Fruit fly (Drosophila melanogaster) whole organism, embryonic: ENCODE data around the gene Uxt.

Experiments used
- Adf1 ChIP-seq: fragments of 200-800 bp; sonication (Bioruptor generic); IDR thresholded peaks from 2 replicates; pipeline ENCODE4 v1.3.6; 2022; ENCODE audit warnings: missing biosample characterization, missing genetic modification characterization
- CG10274 ChIP-seq: fragments of 200-800 bp; sonication (Bioruptor generic); optimal IDR thresholded peaks from 3 replicates; lab custom pipeline; 2017; ENCODE audit warnings: missing biosample characterization, mild to moderate bottlenecking, missing genetic modification characterization
- CG10543 ChIP-seq: fragments of 200-800 bp; sonication (Bioruptor generic); optimal IDR thresholded peaks from 3 replicates; lab custom pipeline; 2017; ENCODE audit warnings: missing biosample characterization, mild to moderate bottlenecking, missing genetic modification characterization, moderate library complexity
- CG10565 ChIP-seq: fragments of 200-800 bp; sonication (Bioruptor generic); optimal IDR thresholded peaks from 3 replicates; lab custom pipeline; 2016; ENCODE audit warnings: missing biosample characterization, mild to moderate bottlenecking, missing genetic modification characterization
- CG11456 ChIP-seq: fragments of 200-800 bp; sonication (Bioruptor generic); IDR thresholded peaks from 3 replicates; pipeline ENCODE4 v1.3.6; 2022; ENCODE audit warnings: missing biosample characterization, missing genetic modification characterization
- CG12071 ChIP-seq: fragments of 200-800 bp; sonication (Bioruptor generic); optimal IDR thresholded peaks from 3 replicates; lab custom pipeline; 2018; ENCODE audit warnings: missing biosample characterization, mild to moderate bottlenecking, missing genetic modification characterization
- CG13296 ChIP-seq: fragments of 200-800 bp; sonication (Bioruptor generic); optimal IDR thresholded peaks from 3 replicates; lab custom pipeline; 2018; ENCODE audit warnings: missing biosample characterization, mild to moderate bottlenecking, missing genetic modification characterization
- CG14014 ChIP-seq: fragments of 200-800 bp; sonication (Bioruptor generic); IDR thresholded peaks from 2 replicates; pipeline ENCODE4 v1.3.6; 2022; ENCODE audit warnings: missing biosample characterization, missing genetic modification characterization
- CG14441 ChIP-seq: fragments of 200-800 bp; sonication (Bioruptor generic); IDR thresholded peaks from 2 replicates; pipeline ENCODE4 v1.3.6; 2022; ENCODE audit warnings: missing biosample characterization, missing genetic modification characterization
- CG14667 ChIP-seq: fragments of 200-800 bp; sonication (Bioruptor generic); IDR thresholded peaks from 2 replicates; pipeline ENCODE4 v1.3.6; 2022; ENCODE audit warnings: missing biosample characterization, missing genetic modification characterization
- CG14710 ChIP-seq: fragments of 200-800 bp; sonication (Bioruptor generic); optimal IDR thresholded peaks from 3 replicates; lab custom pipeline; 2019; ENCODE audit warnings: missing biosample characterization, mild to moderate bottlenecking, missing genetic modification characterization, moderate library complexity
- CG14860 ChIP-seq: fragments of 200-800 bp; sonication (Bioruptor generic); IDR thresholded peaks from 3 replicates; pipeline ENCODE4 v1.3.6; 2022; ENCODE audit warnings: missing biosample characterization, missing genetic modification characterization; ENCODE audit not compliant: partially characterized antibody
- CG15073 ChIP-seq: fragments of 200-800 bp; sonication (Bioruptor generic); optimal IDR thresholded peaks from 2 replicates; lab custom pipeline; 2016; ENCODE audit warnings: missing biosample characterization, missing genetic modification characterization
- CG17359 ChIP-seq: fragments of 200-800 bp; sonication (Bioruptor generic); optimal IDR thresholded peaks from 3 replicates; lab custom pipeline; 2018; ENCODE audit warnings: missing biosample characterization, mild to moderate bottlenecking, missing genetic modification characterization, moderate library complexity
- CG2129 ChIP-seq: fragments of 200-800 bp; sonication (Bioruptor generic); IDR thresholded peaks from 2 replicates; pipeline ENCODE4 v1.3.6; 2022; ENCODE audit warnings: missing biosample characterization, missing genetic modification characterization; ENCODE audit not compliant: partially characterized antibody
- CG2202 ChIP-seq: fragments of 200-800 bp; sonication (Bioruptor generic); optimal IDR thresholded peaks from 2 replicates; lab custom pipeline; 2018; ENCODE audit warnings: missing biosample characterization, mild to moderate bottlenecking, missing genetic modification characterization
- CG2712 ChIP-seq: fragments of 200-800 bp; optimal IDR thresholded peaks from 3 replicates; lab custom pipeline; 2019; ENCODE audit warnings: missing biosample characterization, mild to moderate bottlenecking, missing genetic modification characterization, moderate library complexity
- CG30403 ChIP-seq: fragments of 200-800 bp; sonication (Bioruptor generic); optimal IDR thresholded peaks from 3 replicates; lab custom pipeline; 2016; ENCODE audit warnings: missing biosample characterization, missing genetic modification characterization
- CG32532 ChIP-seq: fragments of 200-800 bp; sonication (Bioruptor generic); IDR thresholded peaks from 2 replicates; pipeline ENCODE4 v1.3.6; 2022; ENCODE audit warnings: missing biosample characterization, missing genetic modification characterization
- CG33213 ChIP-seq: fragments of 200-800 bp; sonication (Bioruptor generic); optimal IDR thresholded peaks from 3 replicates; lab custom pipeline; 2016; ENCODE audit warnings: missing biosample characterization, missing genetic modification characterization
- CG4854 ChIP-seq: fragments of 200-800 bp; sonication (Bioruptor generic); optimal IDR thresholded peaks from 2 replicates; lab custom pipeline; 2016; ENCODE audit warnings: missing biosample characterization, missing genetic modification characterization, inconsistent platforms
- CG6854 ChIP-seq: fragments of 200-800 bp; sonication (Bioruptor generic); optimal IDR thresholded peaks from 3 replicates; lab custom pipeline; 2017; ENCODE audit warnings: missing biosample characterization, mild to moderate bottlenecking, missing genetic modification characterization
- CG8281 ChIP-seq: fragments of 200-800 bp; sonication (Bioruptor generic); optimal IDR thresholded peaks from 2 replicates; lab custom pipeline; 2018; ENCODE audit warnings: missing biosample characterization, mild to moderate bottlenecking, missing genetic modification characterization, moderate library complexity
- CG8359 ChIP-seq: fragments of 200-800 bp; sonication (Bioruptor generic); optimal IDR thresholded peaks from 2 replicates; lab custom pipeline; 2017; ENCODE audit warnings: missing biosample characterization, mild to moderate bottlenecking, missing genetic modification characterization, borderline replicate concordance
- CG9932 ChIP-seq: fragments of 200-800 bp; sonication (Bioruptor generic); IDR thresholded peaks from 2 replicates; pipeline ENCODE4 v1.3.6; 2022; ENCODE audit warnings: missing biosample characterization, missing genetic modification characterization
- Dek ChIP-seq: fragments of 200-800 bp; sonication (Bioruptor generic); optimal IDR thresholded peaks from 3 replicates; lab custom pipeline; 2019; ENCODE audit warnings: missing biosample characterization, mild to moderate bottlenecking, missing genetic modification characterization, moderate library complexity
- Eip74EF ChIP-seq, 2 experiments: fragments of 200-800 bp in 1 of 2; fragments of >200 bp in 1 of 2; sonication (Bioruptor generic) in 1 of 2; optimal IDR thresholded peaks; 2 replicates each; lab custom pipeline; 2017 to 2019; ENCODE audit warnings: missing biosample characterization in 2 of 2, missing genetic modification characterization in 2 of 2, mild to moderate bottlenecking in 1 of 2, moderate library complexity in 1 of 2
- Ets97D ChIP-seq: fragments of 200-800 bp; sonication (Bioruptor generic); optimal IDR thresholded peaks from 3 replicates; lab custom pipeline; 2016; ENCODE audit warnings: missing biosample characterization, missing genetic modification characterization
- HLHmδ ChIP-seq: fragments of 200-800 bp; sonication (Bioruptor generic); optimal IDR thresholded peaks from 2 replicates; lab custom pipeline; 2018; ENCODE audit warnings: missing biosample characterization, mild to moderate bottlenecking, missing genetic modification characterization, moderate library complexity
- Lhr ChIP-seq: fragments of 200-800 bp; sonication (Bioruptor generic); optimal IDR thresholded peaks from 3 replicates; lab custom pipeline; 2017; ENCODE audit warnings: mild to moderate bottlenecking, missing biosample characterization, missing genetic modification reagents, missing genetic modification characterization
- Mad ChIP-seq: fragments of 200-800 bp; sonication (Bioruptor generic); optimal IDR thresholded peaks from 2 replicates; lab custom pipeline; 2016; ENCODE audit warnings: missing biosample characterization, missing genetic modification characterization
- Med ChIP-seq: fragments of 200-800 bp; sonication (Bioruptor generic); peaks from one replicate; lab custom pipeline; 2016; ENCODE audit warnings: missing biosample characterization, missing genetic modification characterization, mild to moderate bottlenecking, inconsistent platforms, moderate library complexity
- NK7.1 ChIP-seq: fragments of 200-800 bp; sonication (Bioruptor generic); optimal IDR thresholded peaks from 3 replicates; lab custom pipeline; 2016; ENCODE audit warnings: missing biosample characterization, missing genetic modification characterization
- TFAM ChIP-seq: fragments of 200-800 bp; sonication (Bioruptor generic); optimal IDR thresholded peaks from 2 replicates; lab custom pipeline; 2017; ENCODE audit warnings: missing biosample characterization, missing genetic modification characterization, inconsistent platforms
- ara ChIP-seq: fragments of 200-800 bp; sonication (Bioruptor generic); IDR thresholded peaks from 2 replicates; pipeline ENCODE4 v1.3.6; 2022; ENCODE audit warnings: missing biosample characterization, missing genetic modification characterization
- bbx ChIP-seq: fragments of 200-800 bp; sonication (Bioruptor generic); IDR thresholded peaks from 2 replicates; pipeline ENCODE4 v1.3.6; 2022; ENCODE audit warnings: missing biosample characterization, missing genetic modification characterization; ENCODE audit not compliant: partially characterized antibody
- bowl ChIP-seq: fragments of 200-800 bp; sonication (Bioruptor generic); IDR thresholded peaks from 2 replicates; pipeline ENCODE4 v1.3.6; 2022; ENCODE audit warnings: missing biosample characterization, missing genetic modification characterization
- chn ChIP-seq: fragments of 200-800 bp; sonication (Bioruptor generic); optimal IDR thresholded peaks from 2 replicates; lab custom pipeline; 2016; ENCODE audit warnings: missing biosample characterization, missing genetic modification characterization
- crol ChIP-seq: fragments of 200-800 bp; sonication (Bioruptor generic); IDR thresholded peaks from 2 replicates; pipeline ENCODE4 v1.3.6; 2022; ENCODE audit warnings: missing biosample characterization, missing genetic modification characterization
- ems ChIP-seq: fragments of 200-800 bp; sonication (Bioruptor generic); optimal IDR thresholded peaks from 3 replicates; lab custom pipeline; 2016; ENCODE audit warnings: missing biosample characterization, missing genetic modification characterization
- exex ChIP-seq: fragments of 200-800 bp; sonication (Bioruptor generic); optimal IDR thresholded peaks from 4 replicates; lab custom pipeline; 2018; ENCODE audit warnings: missing biosample characterization, mild to moderate bottlenecking, missing genetic modification characterization, moderate library complexity
- hb ChIP-seq: fragments of 200-800 bp; sonication (Bioruptor generic); IDR thresholded peaks from 3 replicates; pipeline ENCODE4 v1.3.6; 2022; ENCODE audit warnings: missing biosample characterization, missing genetic modification characterization; ENCODE audit not compliant: partially characterized antibody
- nerfin-1 ChIP-seq: fragments of 200-800 bp; sonication (Bioruptor generic); optimal IDR thresholded peaks from 3 replicates; lab custom pipeline; 2019; ENCODE audit warnings: missing biosample characterization, mild to moderate bottlenecking, missing genetic modification characterization, moderate library complexity
- sens-2 ChIP-seq: fragments of 200-800 bp; sonication (Bioruptor generic); IDR thresholded peaks from 2 replicates; pipeline ENCODE4 v1.3.6; 2022; ENCODE audit warnings: missing biosample characterization, missing genetic modification characterization
- slou ChIP-seq: fragments of 200-800 bp; sonication (Bioruptor generic); optimal IDR thresholded peaks from 3 replicates; lab custom pipeline; 2016; ENCODE audit warnings: missing biosample characterization, missing genetic modification characterization
- stc ChIP-seq: fragments of 200-800 bp; sonication (Bioruptor generic); IDR thresholded peaks from 2 replicates; pipeline ENCODE4 v1.3.6; 2022; ENCODE audit warnings: missing biosample characterization, missing genetic modification characterization
- stwl ChIP-seq: fragments of 200-800 bp; sonication (Bioruptor generic); optimal IDR thresholded peaks from 3 replicates; lab custom pipeline; 2018; ENCODE audit warnings: missing biosample characterization, mild to moderate bottlenecking, missing genetic modification characterization, moderate library complexity
- wdn ChIP-seq: fragments of 200-800 bp; sonication (Bioruptor generic); IDR thresholded peaks from 2 replicates; pipeline ENCODE4 v1.3.6; 2022; ENCODE audit warnings: missing biosample characterization, missing genetic modification characterization

Uxt gene

DNA sequence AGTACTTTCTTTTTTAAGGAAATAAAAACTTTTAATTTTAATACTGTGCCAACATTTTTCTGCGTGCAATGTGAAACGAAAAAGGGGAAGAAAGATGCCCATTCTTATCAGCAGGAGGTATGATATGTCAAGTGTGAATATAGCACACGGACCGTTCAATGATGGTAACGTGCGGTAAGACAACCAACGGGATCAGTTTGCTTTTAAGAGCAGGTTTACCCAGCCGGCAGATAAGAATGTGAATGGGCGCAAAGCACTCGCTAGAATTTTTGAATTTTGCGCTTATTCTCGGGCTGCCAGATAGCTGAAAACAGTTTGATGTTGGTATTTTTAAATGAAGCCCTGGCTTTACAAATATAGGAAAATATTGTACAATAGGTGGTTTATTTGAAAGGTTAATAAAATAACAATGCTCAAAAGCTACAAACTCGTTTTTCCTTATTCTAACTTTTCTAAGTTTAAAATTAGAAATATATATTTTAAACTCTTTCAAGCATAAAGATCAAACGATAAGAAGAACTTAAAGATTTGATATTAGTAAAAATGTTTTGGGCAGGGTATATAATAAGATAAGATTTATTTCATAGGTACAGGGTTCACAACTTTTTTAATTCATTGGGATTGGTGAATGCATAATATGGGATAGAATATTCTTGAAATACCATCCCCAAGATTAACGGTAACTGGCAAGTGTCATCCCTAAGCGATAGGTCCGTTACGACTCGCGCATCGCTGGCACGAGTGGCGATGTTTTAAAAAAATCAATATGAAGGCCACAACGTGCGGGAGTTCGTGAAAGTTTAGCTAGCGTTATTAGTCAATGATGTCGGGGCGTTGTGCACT is 8.0 kb upstream of the Uxt start, which contains the start of gene dao (continued):
- no peak for TF ChIP-seq CG4854
- no peak for TF ChIP-seq Mad (GFP tag; lab: Kevin White, UChicago)
- TF ChIP-seq TFAM (GFP tag; lab: Kevin White, UChicago), result no peak
- peak; percentile 51 for TF ChIP-seq slou (GFP tag; lab: Kevin White, UChicago)
- TF ChIP-seq CG32532, result peak; percentile 57
- TF ChIP-seq CG2129 (GFP tag; lab: Robert Waterston, UW), result peak; percentile 49
- TF ChIP-seq CG14014 (GFP tag; lab: Robert Waterston, UW), result 0 out of 2 replicates have a peak, but pooled peaks have one; percentile 48
- TF ChIP-seq stc (GFP tag; lab: Robert Waterston, UW), result no peak
- TF ChIP-seq HLHmδ, result no peak
- TF ChIP-seq crol (GFP tag; lab: Robert Waterston, UW), result no peak
- TF ChIP-seq CG11456 (GFP tag; lab: Robert Waterston, UW), result peak; percentile 70
- no peak for TF ChIP-seq CG15073 (GFP tag; lab: Kevin White, UChicago)
- TF ChIP-seq CG12071, result no peak
- peak; percentile 78 for TF ChIP-seq bbx
- TF ChIP-seq CG13296 (GFP tag; lab: Kevin White, UChicago), result no peak
- TF ChIP-seq Adf1, result no peak
- TF ChIP-seq CG10543 (GFP tag; lab: Kevin White, UChicago), result no peak
- TF ChIP-seq CG30403 (GFP tag; lab: Kevin White, UChicago), result peak; percentile 77
- TF ChIP-seq hb (GFP tag; lab: Robert Waterston, UW), result peak; percentile 74
- TF ChIP-seq CG14441, result peak; percentile 56; the same call in 1 of the 2 replicates
- no peak for TF ChIP-seq CG2202 (tag; lab: Kevin White, UChicago)
- no peak for TF ChIP-seq Med
- peak; percentile 51 for TF ChIP-seq CG14710 (tag; lab: Kevin White, UChicago)
- TF ChIP-seq wdn, result 0 out of 2 replicates have a peak, but pooled peaks have one; percentile 20
- peak; percentile 63 for TF ChIP-seq chn (GFP tag; lab: Kevin White, UChicago)
- peak; percentile 27 for TF ChIP-seq ems (GFP tag; lab: Kevin White, UChicago)
- no peak for TF ChIP-seq NK7.1 (GFP tag; lab: Kevin White, UChicago)
- no peak for TF ChIP-seq CG8359 (GFP tag; lab: Kevin White, UChicago)
- peak; percentile 11 for TF ChIP-seq nerfin-1 (tag; lab: Kevin White, UChicago)
- peak; percentile 59 for TF ChIP-seq Ets97D
- no peak for TF ChIP-seq CG17359
- TF ChIP-seq CG10565 (GFP tag; lab: Kevin White, UChicago), result no peak
- TF ChIP-seq CG14667, result peak; percentile 9; the same call in 1 of the 2 replicates
- TF ChIP-seq CG6854 (GFP tag; lab: Kevin White, UChicago), result no peak
- TF ChIP-seq CG10274 (GFP tag; lab: Kevin White, UChicago), result no peak
- peak; percentile 52 for TF ChIP-seq stwl (tag; lab: Kevin White, UChicago)
- peak; percentile 70 for TF ChIP-seq CG14860 (GFP tag; lab: Robert Waterston, UW)
- TF ChIP-seq Lhr (GFP tag; lab: Kevin White, UChicago), result peak; percentile 58
- no peak for TF ChIP-seq exex
- TF ChIP-seq ara (GFP tag; lab: Robert Waterston, UW), result no peak
- TF ChIP-seq CG8281 (tag; lab: Kevin White, UChicago), result no peak
- TF ChIP-seq sens-2 (GFP tag; lab: Robert Waterston, UW), result no peak
- peak; percentile 54 for TF ChIP-seq CG2712 (tag; lab: Kevin White, UChicago)
- no peak for TF ChIP-seq bowl
- TF ChIP-seq CG33213 (GFP tag; lab: Kevin White, UChicago), result peak; percentile 5
- no peak for TF ChIP-seq Eip74EF (GFP tag; optimal IDR thresholded peaks at IDR 0.05; lab: Kevin White, UChicago)
- peak; percentile 69 for TF ChIP-seq CG9932 (GFP tag; lab: Robert Waterston, UW)
- TF ChIP-seq Dek, result peak; percentile 28
